Fruit fly (Drosophila melanogaster): ENCODE results near the gene CG32391.

Gene CG32391

dm6 chr3L:7094548-7095072 is 25.6 kb upstream of the CG32391 start, which contains the start of gene form3:
TSS of gene form3 (plus strand) at chr3L:7094818.
- TF ChIP-seq acj6 (GFP tag; optimal IDR thresholded peaks at IDR 0.05), result no peak
- TF ChIP-seq fd85E (GFP tag; optimal IDR thresholded peaks at IDR 0.05), result no peak
- no peak for TF ChIP-seq fkh (GFP tag; optimal IDR thresholded peaks at IDR 0.05)
- TF ChIP-seq CG34406 (GFP tag; optimal IDR thresholded peaks at IDR 0.05), result no peak
- TF ChIP-seq CG6808 (GFP tag; optimal IDR thresholded peaks at IDR 0.05), result no peak
- TF ChIP-seq Eip78C (GFP tag), result peak; percentile 29
- TF ChIP-seq CG6163 (GFP tag; IDR thresholded peaks at IDR 0.05), result peak; percentile 39; the same call in 1 of the 3 replicates
- TF ChIP-seq CG8319 (GFP tag; optimal IDR thresholded peaks at IDR 0.05), result no peak
- TF ChIP-seq Met (GFP tag; optimal IDR thresholded peaks at IDR 0.05), result no peak
- TF ChIP-seq dsx (GFP tag; optimal IDR thresholded peaks at IDR 0.05; ENCODE audit: poor library complexity, severe bottlenecking), result peak; percentile 6
- TF ChIP-seq CG31627 (GFP tag; optimal IDR thresholded peaks at IDR 0.05), result no peak
- no peak for TF ChIP-seq achi (GFP tag; optimal IDR thresholded peaks at IDR 0.05)
- TF ChIP-seq CG15336 (GFP tag; IDR thresholded peaks at IDR 0.05), result no peak
- TF ChIP-seq CG6854 (GFP tag; optimal IDR thresholded peaks at IDR 0.05), result peak; percentile 38
- TF ChIP-seq net (GFP tag; optimal IDR thresholded peaks at IDR 0.05), result no peak
- no peak for TF ChIP-seq salr (GFP tag; optimal IDR thresholded peaks at IDR 0.05)
- TF ChIP-seq CG1621 (tag; optimal IDR thresholded peaks at IDR 0.05), result peak; percentile 86

DNA sequence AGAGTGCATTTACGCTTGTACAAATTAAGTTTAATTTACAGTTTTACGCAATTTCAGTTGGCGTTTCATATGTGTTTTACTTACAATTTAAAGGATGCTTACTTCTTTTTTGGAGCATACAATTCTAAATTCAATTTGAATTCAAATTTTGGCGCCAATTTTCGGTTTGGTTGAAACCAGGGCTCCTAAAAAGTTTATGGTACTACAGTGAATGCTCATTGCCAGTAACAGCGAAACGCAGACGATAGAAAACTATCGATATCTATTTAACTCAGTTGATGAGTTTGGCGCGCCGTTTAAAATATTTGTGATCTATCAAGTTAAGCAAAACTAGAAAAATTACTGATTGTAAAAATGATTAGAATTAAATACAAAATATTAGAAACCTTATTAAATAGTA is 25.0 kb upstream of the CG32391 start:
- TF ChIP-seq Ets96B (tag; optimal IDR thresholded peaks at IDR 0.05) (no peak), CG10669 (GFP tag; optimal IDR thresholded peaks at IDR 0.05) (no peak), CG11902 (GFP tag; optimal IDR thresholded peaks at IDR 0.05) (no peak), lz (GFP tag; optimal IDR thresholded peaks at IDR 0.05) (no peak), pdm3 (GFP tag; optimal IDR thresholded peaks at IDR 0.05) (no peak), CG11294 (GFP tag; IDR thresholded peaks at IDR 0.05) (no peak), CG32006 (GFP tag; optimal IDR thresholded peaks at IDR 0.05) (no peak), cyc (GFP tag; optimal IDR thresholded peaks at IDR 0.05) (no peak), achi (GFP tag; optimal IDR thresholded peaks at IDR 0.05) (no peak), CG6792 (GFP tag; optimal IDR thresholded peaks at IDR 0.05) (no peak), svp (GFP tag) (no peak), spab (GFP tag; optimal IDR thresholded peaks at IDR 0.05) (no peak), CG3032 (tag; optimal IDR thresholded peaks at IDR 0.05) (no peak), CG4318 (GFP tag; optimal IDR thresholded peaks at IDR 0.05) (no peak), CG10631 (GFP tag; optimal IDR thresholded peaks at IDR 0.05) (no peak), CG7368 (GFP tag; optimal IDR thresholded peaks at IDR 0.05) (no peak), fd59A (GFP tag; optimal IDR thresholded peaks at IDR 0.05) (no peak), Sox15 (GFP tag; optimal IDR thresholded peaks at IDR 0.05) (no peak), CG15336 (GFP tag; IDR thresholded peaks at IDR 0.05) (no peak)

dm6 chr3L:7092904-7093303 is 23.9 kb upstream of the CG32391 start, which contains the start of gene Cpr65Ec:
TSS of gene Cpr65Ec (plus strand) at chr3L:7093204.
- TF ChIP-seq Smox (GFP tag; optimal IDR thresholded peaks at IDR 0.05) (no peak), Ets96B (tag; optimal IDR thresholded peaks at IDR 0.05) (no peak), Hr38 (GFP tag; optimal IDR thresholded peaks at IDR 0.05) (no peak), svp (GFP tag) (no peak), CG6163 (GFP tag; IDR thresholded peaks at IDR 0.05) (no peak), CG11762 (GFP tag; optimal IDR thresholded peaks at IDR 0.05; ENCODE audit: insufficient read depth) (no peak), dac (GFP tag; optimal IDR thresholded peaks at IDR 0.05) (no peak), spab (GFP tag; optimal IDR thresholded peaks at IDR 0.05) (no peak)
